Worm (Caenorhabditis elegans): ENCODE measurements around the gene F32D8.2.

ce11 chrV:10904795-10905194 is 21.2 kb downstream of the F32D8.2 start:
- TF ChIP-seq gei-17 (GFP tag; optimal IDR thresholded peaks at IDR 0.05) (no peak), snpc-4 (GFP tag; optimal IDR thresholded peaks at IDR 0.05) (no peak), snpc-4 (tag; optimal IDR thresholded peaks at IDR 0.05) (no peak), efl-1 (GFP tag; optimal IDR thresholded peaks at IDR 0.05) (no peak), mxl-1 (tag; optimal IDR thresholded peaks at IDR 0.05) (no peak), pha-4 (tag; optimal IDR thresholded peaks at IDR 0.05) (no peak), mcd-1 (GFP tag; IDR thresholded peaks at IDR 0.05) (no peak), dpl-1 (GFP tag; optimal IDR thresholded peaks at IDR 0.05) (no peak), C17E4.6 (GFP tag; IDR thresholded peaks at IDR 0.05) (no peak), nhr-80 (tag; optimal IDR thresholded peaks at IDR 0.05) (no peak)

Data from whole organism, young adult.